Fruit fly (Drosophila melanogaster) S2 (cell line): ENCODE measurements around the gene ctp.

Experiments used
- CG8478 ChIP-seq: fragments of >200 bp; optimal IDR thresholded peaks from 2 replicates; lab custom pipeline; 2018
- CTCF ChIP-seq, 2 experiments: fragments of >200 bp; optimal IDR thresholded peaks; 2 replicates each; lab custom pipeline; 2018

DNA sequence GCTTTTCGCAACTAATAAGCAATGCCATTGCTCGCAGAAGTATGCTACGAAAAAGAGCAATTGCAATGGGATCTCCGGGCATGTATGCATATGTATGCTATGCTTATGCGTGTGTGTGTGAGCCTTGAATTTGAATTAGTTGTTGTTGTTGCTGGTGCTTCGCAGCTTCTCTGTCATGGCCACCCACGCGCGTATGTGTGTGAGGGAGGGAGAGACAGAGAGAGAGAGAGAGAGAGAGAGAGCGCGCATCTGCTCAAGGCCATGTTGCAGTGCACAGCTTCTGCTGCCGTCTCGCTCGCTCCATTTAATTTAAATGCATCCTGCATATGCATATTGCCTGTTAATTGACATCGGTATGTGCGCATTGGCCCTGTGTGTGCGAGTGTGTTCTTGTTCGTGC, 3.2 kb downstream of the ctp start:
- TF ChIP-seq CG8478 (no peak), CTCF (optimal IDR thresholded peaks at IDR 0.05; lab: Kevin White, UChicago) (no peak)
